Worm (Caenorhabditis elegans) whole organism, young adult: Measurements from ENCODE around the gene K09E4.4.
"Not testable (repeated sequence)": the region's sequence is repeated elsewhere in the genome, so short reads cannot be mapped to it uniquely, and the experiment has no call there.

ENCODE experiments used
- B0019.2 ChIP-seq: fragments of 200-800 bp; sonication (Bioruptor generic); conservative IDR thresholded peaks from 2 replicates; pipeline ENCODE4 v1.3.6; 2022; ENCODE audit warnings: missing genetic modification reagents, missing genetic modification characterization, missing compliant biosample characterization
- C06A6.2 ChIP-seq: fragments of 200-800 bp; sonication (Bioruptor generic); conservative IDR thresholded peaks from 2 replicates; pipeline ENCODE4 v1.3.6; 2022; ENCODE audit warnings: missing genetic modification characterization, missing compliant biosample characterization
- D2030.7 ChIP-seq: fragments of 200-800 bp; sonication (Bioruptor generic); IDR thresholded peaks from 2 replicates; pipeline ENCODE4 v1.3.6; 2022; ENCODE audit warnings: missing genetic modification reagents, missing genetic modification characterization, missing compliant biosample characterization
- F33H1.4 ChIP-seq: fragments of 200-800 bp; sonication (Bioruptor generic); IDR thresholded peaks from 2 replicates; pipeline ENCODE4 v1.3.6; 2022; ENCODE audit warnings: missing genetic modification reagents, missing genetic modification characterization, missing compliant biosample characterization
- F49E8.2 ChIP-seq: sonication (generic microtip); optimal IDR thresholded peaks from 3 replicates; lab custom pipeline; 2017; ENCODE audit warnings: missing genetic modification characterization, mild to moderate bottlenecking, missing compliant biosample characterization, antibody characterized with exemption, moderate library complexity; ENCODE audit not compliant: insufficient read depth
- K11D2.4 ChIP-seq: fragments of 200-800 bp; sonication (Bioruptor generic); IDR thresholded peaks from 2 replicates; pipeline ENCODE4 v1.3.6; 2022; ENCODE audit warnings: missing genetic modification reagents, missing genetic modification characterization, missing compliant biosample characterization
- Y53G8AR.9 ChIP-seq: fragments of 200-800 bp; sonication (Bioruptor generic); conservative IDR thresholded peaks from 2 replicates; pipeline ENCODE4 v1.3.6; 2022; ENCODE audit warnings: missing genetic modification reagents, missing genetic modification characterization, missing compliant biosample characterization
- Y56A3A.18 ChIP-seq: fragments of 200-800 bp; sonication (Bioruptor generic); IDR thresholded peaks from 2 replicates; pipeline ENCODE4 v1.3.6; 2022; ENCODE audit warnings: missing genetic modification reagents, missing genetic modification characterization, missing compliant biosample characterization
- Y95B8A.8 ChIP-seq: fragments of 200-800 bp; sonication (Bioruptor generic); IDR thresholded peaks from 2 replicates; pipeline ENCODE4 v1.3.6; 2022; ENCODE audit warnings: missing genetic modification reagents, missing genetic modification characterization, missing compliant biosample characterization
- athp-1 ChIP-seq: sonication (generic microtip); optimal IDR thresholded peaks from 2 replicates; lab custom pipeline; 2017; ENCODE audit warnings: mild to moderate bottlenecking, missing genetic modification characterization, missing compliant biosample characterization
- attf-3 ChIP-seq: fragments of 200-800 bp; sonication (Bioruptor generic); conservative IDR thresholded peaks from 2 replicates; pipeline ENCODE4 v1.3.6; 2022; ENCODE audit warnings: missing genetic modification reagents, missing genetic modification characterization, missing compliant biosample characterization
- attf-5 ChIP-seq: fragments of 200-800 bp; sonication (Bioruptor generic); optimal IDR thresholded peaks from 2 replicates; lab custom pipeline; 2018; ENCODE audit warnings: mild to moderate bottlenecking, missing genetic modification characterization, missing compliant biosample characterization
- bed-2 ChIP-seq: fragments of 200-800 bp; sonication (Bioruptor generic); IDR thresholded peaks from 2 replicates; pipeline ENCODE4 v1.3.6; 2022; ENCODE audit warnings: missing genetic modification reagents, missing genetic modification characterization, missing compliant biosample characterization
- cebp-1 ChIP-seq, 2 experiments: fragments of 200-800 bp in 1 of 2; sonication (Bioruptor generic) in 1 of 2; sonication (generic microtip) in 1 of 2; IDR thresholded peaks in 1 of 2; optimal IDR thresholded peaks in 1 of 2; 2 replicates each; pipeline versions ENCODE4 v1.3.6 to Lab custom; 2017 to 2022; ENCODE audit warnings: missing compliant biosample characterization in 2 of 2, missing genetic modification characterization in 2 of 2, mild to moderate bottlenecking in 1 of 2, missing genetic modification reagents in 1 of 2, moderate library complexity in 1 of 2
- ceh-100 ChIP-seq: fragments of 200-800 bp; sonication (Bioruptor generic); IDR thresholded peaks from 2 replicates; pipeline ENCODE4 v1.3.6; 2022; ENCODE audit warnings: missing genetic modification reagents, missing genetic modification characterization, missing compliant biosample characterization
- dox-1 ChIP-seq: fragments of 200-800 bp; sonication (Bioruptor generic); IDR thresholded peaks from 2 replicates; pipeline ENCODE4 v1.3.6; 2022; ENCODE audit warnings: missing genetic modification reagents, missing genetic modification characterization, missing compliant biosample characterization
- egl-44 ChIP-seq: fragments of 200-800 bp; sonication (Bioruptor generic); IDR thresholded peaks from 2 replicates; pipeline ENCODE4 v1.3.6; 2022; ENCODE audit warnings: missing genetic modification reagents, missing genetic modification characterization, missing compliant biosample characterization
- egrh-3 ChIP-seq: fragments of 200-800 bp; sonication (Bioruptor generic); IDR thresholded peaks from 2 replicates; pipeline ENCODE4 v1.3.6; 2022; ENCODE audit warnings: missing genetic modification reagents, missing genetic modification characterization, missing compliant biosample characterization
- ekl-4 ChIP-seq: fragments of 200-800 bp; sonication (Bioruptor generic); IDR thresholded peaks from 2 replicates; pipeline ENCODE4 v1.3.6; 2022; ENCODE audit warnings: missing genetic modification reagents, missing genetic modification characterization, missing compliant biosample characterization
- hmg-1.2 ChIP-seq: fragments of 200-800 bp; sonication (Bioruptor generic); IDR thresholded peaks from 2 replicates; pipeline ENCODE4 v1.3.6; 2022; ENCODE audit warnings: missing genetic modification reagents, missing genetic modification characterization, missing compliant biosample characterization
- hsf-1 ChIP-seq: fragments of 200-800 bp; sonication (Bioruptor generic); IDR thresholded peaks from 2 replicates; pipeline ENCODE4 v1.3.6; 2022; ENCODE audit warnings: missing genetic modification reagents, missing genetic modification characterization, missing compliant biosample characterization
- lin-35 ChIP-seq, 3 experiments: fragments of 150-350 bp in 2 of 3; sonication (generic microtip) in 1 of 3; optimal IDR thresholded peaks; 2 replicates each; lab custom pipeline; 2014 to 2018; ENCODE audit warnings: missing biosample characterization in 3 of 3, missing genetic modification characterization in 3 of 3, missing genetic modification reagents in 3 of 3
- lin-40 ChIP-seq: sonication (generic microtip); optimal IDR thresholded peaks from 2 replicates; lab custom pipeline; 2016; ENCODE audit warnings: missing genetic modification characterization, mild to moderate bottlenecking, missing compliant biosample characterization, missing genotype, missing genetic modification reagents
- lir-1 ChIP-seq: fragments of 200-800 bp; sonication (Bioruptor generic); conservative IDR thresholded peaks from 2 replicates; pipeline ENCODE4 v1.3.6; 2022; ENCODE audit warnings: missing genetic modification reagents, missing genetic modification characterization, missing compliant biosample characterization
- madf-10 ChIP-seq: sonication (generic microtip); optimal IDR thresholded peaks from 2 replicates; lab custom pipeline; 2016; ENCODE audit warnings: mild to moderate bottlenecking, missing genetic modification characterization, missing compliant biosample characterization
- madf-3 ChIP-seq: fragments of 200-800 bp; sonication (Bioruptor generic); IDR thresholded peaks from 2 replicates; pipeline ENCODE4 v1.3.6; 2022; ENCODE audit warnings: missing genetic modification reagents, missing genetic modification characterization, missing compliant biosample characterization
- madf-6 ChIP-seq: fragments of 200-800 bp; sonication (Bioruptor generic); IDR thresholded peaks from 2 replicates; pipeline ENCODE4 v1.3.6; 2022; ENCODE audit warnings: missing genetic modification reagents, missing genetic modification characterization, missing compliant biosample characterization
- mcd-1 ChIP-seq: fragments of 200-800 bp; sonication (Bioruptor generic); IDR thresholded peaks from 2 replicates; pipeline ENCODE4 v1.3.6; 2022; ENCODE audit warnings: missing genetic modification reagents, missing genetic modification characterization, missing compliant biosample characterization
- nfyb-1 ChIP-seq: fragments of 200-800 bp; sonication (Bioruptor generic); IDR thresholded peaks from 2 replicates; pipeline ENCODE4 v1.3.6; 2022; ENCODE audit warnings: missing genetic modification reagents, missing genetic modification characterization, missing compliant biosample characterization
- nhr-80 ChIP-seq: sonication (generic microtip); optimal IDR thresholded peaks from 2 replicates; lab custom pipeline; 2016; ENCODE audit warnings: missing genetic modification characterization, missing compliant biosample characterization
- pbrm-1 ChIP-seq: fragments of 200-800 bp; sonication (Bioruptor generic); IDR thresholded peaks from 2 replicates; pipeline ENCODE4 v1.3.6; 2022; ENCODE audit warnings: missing genetic modification reagents, missing genetic modification characterization, missing compliant biosample characterization
- rcor-1 ChIP-seq: fragments of 200-800 bp; sonication (Bioruptor generic); IDR thresholded peaks from 2 replicates; pipeline ENCODE4 v1.3.6; 2022; ENCODE audit warnings: missing genetic modification reagents, missing genetic modification characterization, missing compliant biosample characterization
- rpc-1 ChIP-seq, 2 experiments: fragments of 150-350 bp in 1 of 2; sonication (generic microtip) in 1 of 2; optimal IDR thresholded peaks; 2 replicates each; lab custom pipeline; 2014 to 2018; ENCODE audit warnings: missing biosample characterization in 1 of 2, missing genetic modification characterization in 1 of 2, missing genetic modification reagents in 1 of 2, missing genotype in 1 of 2
- snpc-4 ChIP-seq, 5 experiments: fragments of 150-350 bp in 1 of 5; sonication (generic microtip) in 4 of 5; optimal IDR thresholded peaks; 2 replicates each; lab custom pipeline; 2014 to 2018; ENCODE audit warnings: missing genetic modification characterization in 5 of 5, missing biosample characterization in 3 of 5, antibody characterized with exemption in 2 of 5, mild to moderate bottlenecking in 2 of 5, missing compliant biosample characterization in 2 of 5, missing genotype in 2 of 5, moderate library complexity in 2 of 5, missing genetic modification reagents in 1 of 5
- ztf-28 ChIP-seq: fragments of 200-800 bp; sonication (Bioruptor generic); IDR thresholded peaks from 2 replicates; pipeline ENCODE4 v1.3.6; 2022; ENCODE audit warnings: missing genetic modification reagents, missing genetic modification characterization, missing compliant biosample characterization

Gene K09E4.4

ce11 chrII:14142098-14142554 is 20.2 kb upstream of the K09E4.4 start, which contains the start of gene cacn-1:
TSS of gene cacn-1 (minus strand) at chrII:14142148.
- 0 out of 2 replicates have a peak, but pooled peaks have one; percentile 14 for TF ChIP-seq lir-1 (GFP tag; lab: Robert Waterston, UW)
- TF ChIP-seq Y95B8A.8, result peak; percentile 29; the same call in 1 of the 2 replicates
- peak; percentile 56; the same call in 1 of the 2 replicates for TF ChIP-seq pbrm-1
- peak; percentile 71 for TF ChIP-seq lin-40
- peak; percentile 84 for TF ChIP-seq C06A6.2
- 0 out of 2 replicates have a peak, but pooled peaks have one; percentile 24 for TF ChIP-seq B0019.2
- TF ChIP-seq athp-1 (tag; lab: Kevin White, UChicago), result peak; percentile 20
- TF ChIP-seq mcd-1 (GFP tag; lab: Robert Waterston, UW), result peak; percentile 90
- peak; percentile 67; the same call in 1 of the 2 replicates for TF ChIP-seq ztf-28 (GFP tag; lab: Robert Waterston, UW)
- TF ChIP-seq rpc-1 (optimal IDR thresholded peaks at IDR 0.05; lab: Kevin White, UChicago), result peak; percentile 3
- not testable (repeated sequence) for TF ChIP-seq rpc-1 (tag; optimal IDR thresholded peaks at IDR 0.05; lab: Kevin White, UChicago); snpc-4 (GFP tag; optimal IDR thresholded peaks at IDR 0.05; lab: Kevin White, UChicago)
- TF ChIP-seq attf-3, result peak; percentile 37; the same call in 1 of the 2 replicates
- 0 out of 2 replicates have a peak, but pooled peaks have one; percentile 30 for TF ChIP-seq bed-2 (GFP tag; lab: Robert Waterston, UW)
- peak; percentile 55 for TF ChIP-seq egrh-3 (GFP tag; lab: Robert Waterston, UW)
- TF ChIP-seq rcor-1 (GFP tag; lab: Robert Waterston, UW), result peak; percentile 38; the same call in 1 of the 2 replicates
- peak; percentile 69 for TF ChIP-seq ekl-4 (GFP tag; lab: Robert Waterston, UW)
- TF ChIP-seq F33H1.4 (GFP tag; lab: Robert Waterston, UW), result 0 out of 2 replicates have a peak, but pooled peaks have one; percentile 21
- TF ChIP-seq madf-10 (tag; lab: Kevin White, UChicago), result peak; percentile 39
- TF ChIP-seq attf-5 (GFP tag; lab: Kevin White, UChicago), result peak; percentile 37
- peak; percentile 47; the same call in 1 of the 2 replicates for TF ChIP-seq D2030.7
- peak; percentile 79 for TF ChIP-seq dox-1
- TF ChIP-seq nhr-80 (tag; lab: Kevin White, UChicago), result peak; percentile 8
- TF ChIP-seq cebp-1 (GFP tag; IDR thresholded peaks at IDR 0.05; lab: Robert Waterston, UW), result 0 out of 2 replicates have a peak, but pooled peaks have one; percentile 50
- TF ChIP-seq cebp-1 (tag; optimal IDR thresholded peaks at IDR 0.05; lab: Kevin White, UChicago), result peak; percentile 73
- TF ChIP-seq K11D2.4 (GFP tag; lab: Robert Waterston, UW), result peak; percentile 67
- TF ChIP-seq lin-35 (GFP tag; optimal IDR thresholded peaks at IDR 0.05; lab: Kevin White, UChicago), result peak in 1 of 3 experiments; percentile 24
- TF ChIP-seq snpc-4 (tag; optimal IDR thresholded peaks at IDR 0.05; lab: Kevin White, UChicago), result peak in 2 of 4 experiments; percentile 35 to 41
- TF ChIP-seq F49E8.2 (tag; lab: Kevin White, UChicago), result peak; percentile 10
- peak; percentile 62 for TF ChIP-seq hmg-1.2 (GFP tag; lab: Robert Waterston, UW)
- TF ChIP-seq Y53G8AR.9 (GFP tag; lab: Robert Waterston, UW), result peak; percentile 58; the same call in 1 of the 2 replicates
- TF ChIP-seq hsf-1 (GFP tag; lab: Robert Waterston, UW), result 0 out of 2 replicates have a peak, but pooled peaks have one; percentile 21
- peak; percentile 79; the same call in 1 of the 2 replicates for TF ChIP-seq madf-3 (GFP tag; lab: Robert Waterston, UW)
- peak; percentile 93 for TF ChIP-seq ceh-100
- peak; percentile 85; the same call in 1 of the 2 replicates for TF ChIP-seq nfyb-1 (GFP tag; lab: Robert Waterston, UW)
- peak; percentile 19; the same call in 1 of the 2 replicates for TF ChIP-seq egl-44 (GFP tag; lab: Robert Waterston, UW)
- TF ChIP-seq madf-6 (GFP tag; lab: Robert Waterston, UW), result peak; percentile 34; the same call in 1 of the 2 replicates
- 0 out of 2 replicates have a peak, but pooled peaks have one; percentile 46 for TF ChIP-seq Y56A3A.18 (GFP tag; lab: Robert Waterston, UW)
